Fruit fly (Drosophila melanogaster) whole organism, adult: Measurements from ENCODE around the gene ND-B8.

Source experiments
- kay ChIP-seq: fragments of 200-800 bp; sonication (Bioruptor generic); peaks from one replicate; lab custom pipeline; 2016; ENCODE audit warnings: missing biosample characterization, missing genetic modification characterization, borderline replicate concordance
- ovo ChIP-seq: fragments of 200-800 bp; sonication (Bioruptor generic); optimal IDR thresholded peaks from 2 replicates; lab custom pipeline; 2016; ENCODE audit warnings: missing biosample characterization, missing genetic modification characterization

- TF ChIP-seq kay (GFP tag; lab: Kevin White, UChicago) (no peak), ovo (no peak)
Measured at dm6 chr2L:4410855-4411254, 43.6 kb upstream of the ND-B8 start, which contains the start of gene CG43055.
